Fruit fly (Drosophila melanogaster): ENCODE data around the gene ttk.
A peak's percentile ranks its signal among the peaks of the same experiment; 100 is the strongest.

The ttk gene

dm6 chr3R:31704524-31705215, 9.0 kb upstream of the ttk start (continued):
- TF ChIP-seq CG1603 (tag; optimal IDR thresholded peaks at IDR 0.05) (peak; percentile 48), CG8478 (optimal IDR thresholded peaks at IDR 0.05) (no peak), seq (GFP tag; IDR thresholded peaks at IDR 0.05) (no peak), CG9797 (GFP tag; optimal IDR thresholded peaks at IDR 0.05) (no peak), en (GFP tag; optimal IDR thresholded peaks at IDR 0.05) (no peak), sc (optimal IDR thresholded peaks at IDR 0.05) (no peak), sc (GFP tag; optimal IDR thresholded peaks at IDR 0.05) (peak; percentile 45), CG2678 (tag; optimal IDR thresholded peaks at IDR 0.05) (peak; percentile 1), CG9609 (GFP tag; optimal IDR thresholded peaks at IDR 0.05) (no peak), lmd (GFP tag; IDR thresholded peaks at IDR 0.05) (no peak; the same call in 1 of the 2 replicates), exex (tag; optimal IDR thresholded peaks at IDR 0.05) (no peak), CG4707 (GFP tag; optimal IDR thresholded peaks at IDR 0.05) (no peak), Opbp (GFP tag; IDR thresholded peaks at IDR 0.05; ENCODE audit: partially characterized antibody) (no peak), CG11093 (GFP tag; IDR thresholded peaks at IDR 0.05) (peak; percentile 38; the same call in 1 of the 3 replicates), Camta (GFP tag; optimal IDR thresholded peaks at IDR 0.05) (no peak), nmo (GFP tag; optimal IDR thresholded peaks at IDR 0.05) (peak; percentile 61), Ravus (GFP tag; IDR thresholded peaks at IDR 0.05) (no peak), HLH54F (GFP tag; optimal IDR thresholded peaks at IDR 0.05) (no peak), CG18262 (tag; optimal IDR thresholded peaks at IDR 0.05) (peak; percentile 81), wdn (GFP tag; IDR thresholded peaks at IDR 0.05) (no peak), knrl (GFP tag; IDR thresholded peaks at IDR 0.05; ENCODE audit: partially characterized antibody) (no peak), zfh1 (GFP tag; IDR thresholded peaks at IDR 0.05) (peak; percentile 88), CG31441 (GFP tag; IDR thresholded peaks at IDR 0.05) (peak; percentile 63), E2f2 (GFP tag; IDR thresholded peaks at IDR 0.05) (no peak), ttk (GFP tag; IDR thresholded peaks at IDR 0.05) (no peak), hth (optimal IDR thresholded peaks at IDR 0.05) (no peak), Dip3 (GFP tag; optimal IDR thresholded peaks at IDR 0.05) (no peak), CG18764 (GFP tag; optimal IDR thresholded peaks at IDR 0.05) (no peak), Bgb (GFP tag; IDR thresholded peaks at IDR 0.05; ENCODE audit: partially characterized antibody) (no peak), Bteb2 (GFP tag; optimal IDR thresholded peaks at IDR 0.05) (no peak), CG7839 (tag; optimal IDR thresholded peaks at IDR 0.05) (peak; percentile 50), gem (tag; optimal IDR thresholded peaks at IDR 0.05) (peak; percentile 79), CG16863 (GFP tag; optimal IDR thresholded peaks at IDR 0.05) (no peak), CG32532 (GFP tag; IDR thresholded peaks at IDR 0.05) (no peak), dmrt11E (tag; optimal IDR thresholded peaks at IDR 0.05) (peak; percentile 94), eyg (GFP tag; optimal IDR thresholded peaks at IDR 0.05) (no peak), dmrt99B (tag; optimal IDR thresholded peaks at IDR 0.05) (no peak), sd (tag; optimal IDR thresholded peaks at IDR 0.05) (no peak), Scr (GFP tag; IDR thresholded peaks at IDR 0.05; ENCODE audit: partially characterized antibody) (no peak), CG17912 (GFP tag; optimal IDR thresholded peaks at IDR 0.05) (no peak), corto (GFP tag; optimal IDR thresholded peaks at IDR 0.05) (no peak), unc-4 (GFP tag; IDR thresholded peaks at IDR 0.05; ENCODE audit: partially characterized antibody) (no peak), bigmax (GFP tag; optimal IDR thresholded peaks at IDR 0.05) (no peak), so (GFP tag; IDR thresholded peaks at IDR 0.05) (no peak), sisA (GFP tag; IDR thresholded peaks at IDR 0.05) (0 out of 2 replicates have a peak, but pooled peaks have one; percentile 15), slou (GFP tag; optimal IDR thresholded peaks at IDR 0.05) (no peak), CG6272 (GFP tag; IDR thresholded peaks at IDR 0.05) (no peak), CG12942 (GFP tag; optimal IDR thresholded peaks at IDR 0.05) (no peak), CG3281 (GFP tag; optimal IDR thresholded peaks at IDR 0.05) (no peak), bab2 (GFP tag; optimal IDR thresholded peaks at IDR 0.05) (no peak), tap (tag; optimal IDR thresholded peaks at IDR 0.05) (peak; percentile 13)

Data from whole organism, embryonic.